Fruit fly (Drosophila melanogaster) whole organism, embryonic: ENCODE measurements around the gene Ktch.

Experiments used
- CG11504 ChIP-seq: fragments of 200-800 bp; sonication (Bioruptor generic); optimal IDR thresholded peaks from 3 replicates; lab custom pipeline; 2019; ENCODE audit warnings: missing biosample characterization, mild to moderate bottlenecking, missing genetic modification characterization, moderate library complexity
- phol ChIP-seq: fragments of 200-800 bp; sonication (Bioruptor generic); optimal IDR thresholded peaks from 3 replicates; lab custom pipeline; 2018; ENCODE audit warnings: missing biosample characterization, mild to moderate bottlenecking, missing genetic modification characterization, moderate library complexity

dm6 chr3R:31097221-31097620, 33.2 kb downstream of the Ktch start, which contains the start of gene CG11317:
- TF ChIP-seq CG11504 (tag; lab: Kevin White, UChicago) (no peak), phol (tag; lab: Kevin White, UChicago) (no peak)
